Worm (Caenorhabditis elegans) whole organism, late embryonic: Measurements from ENCODE around the gene siah-1.

Experiments
- C08G9.2 ChIP-seq: sonication (generic microtip); optimal IDR thresholded peaks from 2 replicates; lab custom pipeline; 2016; ENCODE audit warnings: mild to moderate bottlenecking, missing genetic modification characterization, moderate library complexity, missing compliant biosample characterization
- F13H6.1 ChIP-seq: sonication (generic microtip); optimal IDR thresholded peaks from 2 replicates; lab custom pipeline; 2016; ENCODE audit warnings: missing genetic modification characterization, missing compliant biosample characterization
- K02D7.2 ChIP-seq: sonication (generic microtip); optimal IDR thresholded peaks from 2 replicates; lab custom pipeline; 2017; ENCODE audit warnings: mild to moderate bottlenecking, missing genetic modification characterization, missing compliant biosample characterization
- K09A11.1 ChIP-seq: sonication (generic microtip); optimal IDR thresholded peaks from 2 replicates; lab custom pipeline; 2017; ENCODE audit warnings: antibody characterized with exemption, mild to moderate bottlenecking, missing genetic modification characterization, missing compliant biosample characterization; ENCODE audit not compliant: insufficient read depth
- ahr-1 ChIP-seq: sonication (generic microtip); optimal IDR thresholded peaks from 2 replicates; lab custom pipeline; 2016; ENCODE audit warnings: missing genetic modification characterization, missing compliant biosample characterization
- ama-1 ChIP-seq: fragments of 150-350 bp; optimal IDR thresholded peaks from 2 replicates; lab custom pipeline; 2014
- ceh-18 ChIP-seq: sonication (generic microtip); optimal IDR thresholded peaks from 2 replicates; lab custom pipeline; 2016; ENCODE audit warnings: missing genetic modification characterization, missing compliant biosample characterization
- ceh-2 ChIP-seq: sonication (generic microtip); optimal IDR thresholded peaks from 2 replicates; lab custom pipeline; 2016; ENCODE audit warnings: missing genotype, missing genetic modification characterization, missing compliant biosample characterization
- ceh-31 ChIP-seq: sonication (generic microtip); optimal IDR thresholded peaks from 2 replicates; lab custom pipeline; 2016; ENCODE audit warnings: missing genetic modification characterization, missing compliant biosample characterization
- ceh-34 ChIP-seq: sonication (generic microtip); optimal IDR thresholded peaks from 2 replicates; lab custom pipeline; 2016; ENCODE audit warnings: mild to moderate bottlenecking, missing genetic modification characterization, missing compliant biosample characterization
- ceh-48 ChIP-seq: sonication (generic microtip); optimal IDR thresholded peaks from 2 replicates; lab custom pipeline; 2016; ENCODE audit warnings: missing genetic modification characterization, inconsistent platforms, missing compliant biosample characterization
- ceh-9 ChIP-seq: sonication (generic microtip); optimal IDR thresholded peaks from 2 replicates; lab custom pipeline; 2016; ENCODE audit warnings: mild to moderate bottlenecking, missing genetic modification characterization, inconsistent platforms, missing compliant biosample characterization
- che-1 ChIP-seq: sonication (generic microtip); optimal IDR thresholded peaks from 2 replicates; lab custom pipeline; 2016; ENCODE audit warnings: mild to moderate bottlenecking, missing genetic modification characterization, missing compliant biosample characterization
- dmd-4 ChIP-seq: sonication (generic microtip); optimal IDR thresholded peaks from 2 replicates; lab custom pipeline; 2016; ENCODE audit warnings: borderline replicate concordance, missing genetic modification characterization, missing compliant biosample characterization
- elt-2 ChIP-seq: sonication (generic microtip); optimal IDR thresholded peaks from 2 replicates; lab custom pipeline; 2016; ENCODE audit warnings: missing genetic modification reagents, missing genetic modification characterization, missing compliant biosample characterization
- ets-4 ChIP-seq: sonication (generic microtip); optimal IDR thresholded peaks from 2 replicates; lab custom pipeline; 2016; ENCODE audit warnings: missing genetic modification characterization, missing compliant biosample characterization
- eyg-1 ChIP-seq: sonication (generic microtip); optimal IDR thresholded peaks from 2 replicates; lab custom pipeline; 2016; ENCODE audit warnings: missing genotype, missing genetic modification characterization, missing compliant biosample characterization
- fax-1 ChIP-seq: sonication (generic microtip); optimal IDR thresholded peaks from 2 replicates; lab custom pipeline; 2016; ENCODE audit warnings: missing genotype, missing genetic modification characterization, missing compliant biosample characterization
- fkh-10 ChIP-seq: fragments of 150-350 bp; optimal IDR thresholded peaks from 2 replicates; lab custom pipeline; 2014; ENCODE audit warnings: missing biosample characterization, missing genetic modification reagents, missing genetic modification characterization
- fkh-6 ChIP-seq: sonication (generic microtip); optimal IDR thresholded peaks from 2 replicates; lab custom pipeline; 2016; ENCODE audit warnings: missing genetic modification characterization, missing compliant biosample characterization
- gmeb-2 ChIP-seq: sonication (generic microtip); optimal IDR thresholded peaks from 2 replicates; lab custom pipeline; 2016; ENCODE audit warnings: missing genetic modification characterization, inconsistent platforms, missing compliant biosample characterization
- hlh-13 ChIP-seq: fragments of 200-800 bp; sonication (Bioruptor generic); optimal IDR thresholded peaks from 2 replicates; lab custom pipeline; 2018; ENCODE audit warnings: mild to moderate bottlenecking, missing genetic modification characterization, missing compliant biosample characterization
- hlh-15 ChIP-seq: sonication (generic microtip); optimal IDR thresholded peaks from 2 replicates; lab custom pipeline; 2016; ENCODE audit warnings: missing genetic modification characterization, missing compliant biosample characterization
- hlh-30 ChIP-seq: sonication (generic microtip); optimal IDR thresholded peaks from 2 replicates; lab custom pipeline; 2017; ENCODE audit warnings: antibody characterized with exemption, missing genetic modification characterization, missing compliant biosample characterization; ENCODE audit not compliant: insufficient read depth
- lin-11 ChIP-seq: fragments of 200-800 bp; sonication (Bioruptor generic); optimal IDR thresholded peaks from 2 replicates; lab custom pipeline; 2018; ENCODE audit warnings: mild to moderate bottlenecking, missing genetic modification characterization, missing compliant biosample characterization
- mec-3 ChIP-seq: sonication (generic microtip); optimal IDR thresholded peaks from 2 replicates; lab custom pipeline; 2016; ENCODE audit warnings: borderline replicate concordance, missing genetic modification characterization, missing compliant biosample characterization
- nfya-1 ChIP-seq: sonication (generic microtip); optimal IDR thresholded peaks from 2 replicates; lab custom pipeline; 2017; ENCODE audit warnings: missing genetic modification characterization, mild to moderate bottlenecking, missing compliant biosample characterization, antibody characterized with exemption, moderate library complexity
- nhr-11 ChIP-seq: fragments of 150-350 bp; optimal IDR thresholded peaks from 2 replicates; lab custom pipeline; 2014; ENCODE audit warnings: missing biosample characterization, missing genetic modification characterization
- npax-4 ChIP-seq: sonication (generic microtip); optimal IDR thresholded peaks from 2 replicates; lab custom pipeline; 2016; ENCODE audit warnings: missing genetic modification characterization, missing compliant biosample characterization
- pag-3 ChIP-seq: sonication (generic microtip); optimal IDR thresholded peaks from 2 replicates; lab custom pipeline; 2016; ENCODE audit warnings: missing compliant biosample characterization, missing genetic modification characterization, borderline replicate concordance
- pat-9 ChIP-seq: fragments of 200-800 bp; sonication (Bioruptor generic); optimal IDR thresholded peaks from 2 replicates; lab custom pipeline; 2018; ENCODE audit warnings: mild to moderate bottlenecking, missing genetic modification characterization, moderate library complexity, missing compliant biosample characterization
- pha-2 ChIP-seq: sonication (generic microtip); optimal IDR thresholded peaks from 2 replicates; lab custom pipeline; 2017; ENCODE audit warnings: mild to moderate bottlenecking, missing genetic modification characterization, missing compliant biosample characterization
- ref-2 ChIP-seq: sonication (generic microtip); optimal IDR thresholded peaks from 2 replicates; lab custom pipeline; 2016; ENCODE audit warnings: missing genetic modification characterization, missing compliant biosample characterization
- sdc-2 ChIP-seq: sonication (generic microtip); optimal IDR thresholded peaks from 2 replicates; lab custom pipeline; 2016; ENCODE audit warnings: missing genotype, missing genetic modification characterization, missing compliant biosample characterization
- sox-2 ChIP-seq: fragments of 200-800 bp; sonication (Bioruptor generic); IDR thresholded peaks from 2 replicates; pipeline ENCODE4 v1.3.6; 2022; ENCODE audit warnings: missing genetic modification reagents, missing genetic modification characterization, missing compliant biosample characterization
- sox-4 ChIP-seq: sonication (generic microtip); optimal IDR thresholded peaks from 2 replicates; lab custom pipeline; 2017; ENCODE audit warnings: mild to moderate bottlenecking, missing genetic modification characterization, inconsistent platforms, missing compliant biosample characterization
- syd-9 ChIP-seq: sonication (generic microtip); optimal IDR thresholded peaks from 2 replicates; lab custom pipeline; 2016; ENCODE audit warnings: mild to moderate bottlenecking, missing genetic modification characterization, moderate library complexity, missing compliant biosample characterization
- tbx-2 ChIP-seq: sonication (generic microtip); optimal IDR thresholded peaks from 2 replicates; lab custom pipeline; 2016; ENCODE audit warnings: missing genetic modification characterization, missing compliant biosample characterization
- tbx-7 ChIP-seq: sonication (generic microtip); optimal IDR thresholded peaks from 2 replicates; lab custom pipeline; 2016; ENCODE audit warnings: missing genotype, missing genetic modification characterization, missing compliant biosample characterization
- ttx-3 ChIP-seq: sonication (generic microtip); optimal IDR thresholded peaks from 2 replicates; lab custom pipeline; 2016; ENCODE audit warnings: missing genetic modification reagents, missing genetic modification characterization, missing compliant biosample characterization
- unc-3 ChIP-seq, 2 experiments: fragments of 200-800 bp in 1 of 2; sonication (Bioruptor generic) in 1 of 2; sonication (generic microtip) in 1 of 2; conservative IDR thresholded peaks in 1 of 2; optimal IDR thresholded peaks in 1 of 2; 2 replicates each; pipeline versions ENCODE4 v1.3.6 to Lab custom; 2016 to 2022; ENCODE audit warnings: missing compliant biosample characterization in 2 of 2, missing genetic modification characterization in 2 of 2, missing genetic modification reagents in 1 of 2
- unc-55 ChIP-seq: sonication (generic microtip); optimal IDR thresholded peaks from 2 replicates; lab custom pipeline; 2017; ENCODE audit warnings: missing biosample characterization, missing genetic modification reagents, missing genetic modification characterization
- unc-86 ChIP-seq: sonication (generic microtip); optimal IDR thresholded peaks from 2 replicates; lab custom pipeline; 2016; ENCODE audit warnings: missing genetic modification characterization, missing compliant biosample characterization
- zip-5 ChIP-seq: sonication (generic microtip); optimal IDR thresholded peaks from 2 replicates; lab custom pipeline; 2016; ENCODE audit warnings: missing genetic modification characterization, missing compliant biosample characterization
- ztf-16 ChIP-seq: sonication (generic microtip); optimal IDR thresholded peaks from 2 replicates; lab custom pipeline; 2017; ENCODE audit warnings: missing genetic modification characterization, missing compliant biosample characterization

Gene siah-1

DNA sequence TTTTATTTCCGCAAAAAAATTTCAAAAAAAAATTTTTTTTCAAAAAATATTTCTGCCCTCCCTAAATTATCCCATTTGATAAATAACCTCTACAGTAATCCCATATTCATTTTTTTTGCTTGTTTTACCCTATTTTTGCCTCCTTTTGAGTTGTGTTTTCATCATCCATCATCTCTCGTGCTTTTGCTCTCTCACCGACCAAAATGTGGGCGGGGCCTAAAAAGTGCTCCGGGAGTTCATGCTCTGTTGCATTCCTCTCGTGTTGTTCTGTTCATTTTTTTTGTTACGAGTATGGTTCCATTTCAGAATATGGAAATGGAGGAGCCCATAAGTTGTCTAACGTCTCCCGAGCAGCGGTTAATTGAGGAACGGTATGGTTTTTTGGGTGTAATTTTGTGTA, 34.6 kb upstream of the siah-1 start, which contains the start of gene Y37E11AL.1:
TSS of gene Y37E11AL.1 (plus strand) at position 301 of the 400 bp plus-strand sequence.
- TF ChIP-seq eyg-1 (no peak), ceh-34 (no peak), unc-3 (GFP tag; conservative IDR thresholded peaks at IDR 0.05; lab: Robert Waterston, UW) (no peak), unc-3 (tag; optimal IDR thresholded peaks at IDR 0.05; lab: Kevin White, UChicago) (no peak), ets-4 (tag; lab: Kevin White, UChicago) (no peak), sox-2 (no peak), hlh-15 (tag; lab: Kevin White, UChicago) (no peak), gmeb-2 (tag; lab: Kevin White, UChicago) (no peak), nhr-11 (no peak), C08G9.2 (tag; lab: Kevin White, UChicago) (no peak), tbx-2 (tag; lab: Kevin White, UChicago) (no peak), K02D7.2 (tag; lab: Kevin White, UChicago) (no peak), tbx-7 (tag; lab: Kevin White, UChicago) (no peak), ttx-3 (no peak), hlh-30 (no peak), zip-5 (tag; lab: Kevin White, UChicago) (no peak), mec-3 (tag; lab: Kevin White, UChicago) (no peak), ref-2 (no peak)

DNA sequence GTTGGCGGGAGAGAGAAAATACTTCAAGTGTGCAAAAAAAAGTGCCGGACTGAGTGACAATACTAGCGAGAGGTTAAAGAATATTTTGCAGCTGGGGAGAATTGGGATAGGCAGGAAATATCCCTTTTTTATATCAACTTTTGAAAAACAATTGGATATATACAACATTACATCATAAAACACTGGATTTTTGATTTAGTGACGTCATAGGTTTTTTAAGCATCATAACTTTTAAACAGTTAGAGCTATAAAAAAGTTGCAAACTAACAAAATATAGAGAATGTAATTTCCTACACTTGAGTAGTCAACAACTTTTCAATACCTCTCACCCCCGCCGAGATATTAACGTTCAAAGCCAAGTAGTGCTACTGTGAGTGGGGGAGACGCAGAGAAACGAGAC, 33.1 kb upstream of the siah-1 start:
- TF ChIP-seq sox-4 (tag; lab: Kevin White, UChicago) (no peak), lin-11 (tag; lab: Kevin White, UChicago) (no peak), C08G9.2 (tag; lab: Kevin White, UChicago) (no peak), K09A11.1 (no peak), hlh-13 (GFP tag; lab: Kevin White, UChicago) (no peak), unc-86 (tag; lab: Kevin White, UChicago) (no peak), zip-5 (tag; lab: Kevin White, UChicago) (no peak), ceh-9 (no peak), fax-1 (tag; lab: Kevin White, UChicago) (no peak), ref-2 (no peak), ama-1 (lab: Kevin White, UChicago) (no peak), dmd-4 (tag; lab: Kevin White, UChicago) (no peak), ceh-2 (tag; lab: Kevin White, UChicago) (no peak), ceh-48 (tag; lab: Kevin White, UChicago) (no peak), ahr-1 (no peak), ceh-31 (no peak), pha-2 (no peak), che-1 (tag; lab: Kevin White, UChicago) (no peak), eyg-1 (no peak), elt-2 (tag; lab: Kevin White, UChicago) (no peak)

DNA sequence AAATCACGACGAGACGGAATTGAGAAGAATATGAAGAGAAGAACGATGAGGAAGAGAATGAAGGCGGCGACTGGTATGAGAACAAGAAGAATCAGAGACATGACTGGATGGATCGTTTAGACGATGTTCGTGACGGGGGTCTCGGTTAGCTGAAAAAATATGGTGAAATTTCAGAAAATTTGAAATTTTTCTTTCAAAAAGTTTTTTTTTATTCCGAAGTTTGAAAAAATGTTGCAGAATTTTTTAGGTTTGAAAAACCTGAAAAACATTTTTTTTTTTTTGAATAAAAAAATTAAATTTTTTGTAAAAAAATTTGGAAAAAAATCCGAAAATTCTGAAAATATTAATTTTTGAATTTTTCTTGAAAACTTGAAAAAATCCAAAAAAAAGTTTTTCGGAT, 24.8 kb upstream of the siah-1 start, which contains the start of gene Y37E11AM.3:
TSS of gene Y37E11AM.3 (minus strand) at position 101 of the 400 bp plus-strand sequence.
- TF ChIP-seq syd-9 (tag; lab: Kevin White, UChicago) = no peak

DNA sequence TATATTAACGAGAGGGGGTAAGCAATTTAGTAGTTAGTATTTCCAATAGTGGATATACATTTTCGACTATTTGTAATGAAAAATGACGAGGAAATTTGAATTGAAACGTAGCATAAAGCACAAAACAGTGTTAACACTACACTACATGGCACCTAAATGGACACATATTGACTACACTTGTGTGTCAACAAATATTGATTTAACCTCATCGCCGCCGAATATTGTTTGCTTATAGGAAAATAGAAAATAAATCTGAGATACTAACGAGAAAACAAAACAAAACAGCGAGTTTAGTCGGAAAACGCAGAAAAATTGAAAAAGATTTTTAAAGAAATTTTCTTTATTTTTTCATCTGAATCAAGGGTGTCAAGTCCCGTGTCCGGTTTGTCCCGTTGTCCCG, 23.2 kb upstream of the siah-1 start:
- no peak for TF ChIP-seq fkh-6 (tag; lab: Kevin White, UChicago)
- TF ChIP-seq nfya-1 (tag; lab: Kevin White, UChicago) = no peak
- TF ChIP-seq ama-1 (lab: Kevin White, UChicago) = no peak
- TF ChIP-seq sdc-2 (tag; lab: Kevin White, UChicago) = no peak
- TF ChIP-seq ttx-3 = no peak
- TF ChIP-seq tbx-2 (tag; lab: Kevin White, UChicago) = no peak
- no peak for TF ChIP-seq unc-86 (tag; lab: Kevin White, UChicago)
- no peak for TF ChIP-seq fkh-10
- no peak for TF ChIP-seq unc-55
- TF ChIP-seq ceh-18 (tag; lab: Kevin White, UChicago) = no peak
- TF ChIP-seq sox-4 (tag; lab: Kevin White, UChicago) = no peak
- no peak for TF ChIP-seq F13H6.1 (tag; lab: Kevin White, UChicago)
- no peak for TF ChIP-seq hlh-15 (tag; lab: Kevin White, UChicago)
- no peak for TF ChIP-seq ref-2
- TF ChIP-seq pag-3 (tag; lab: Kevin White, UChicago) = no peak
- no peak for TF ChIP-seq tbx-7 (tag; lab: Kevin White, UChicago)
- TF ChIP-seq pat-9 (tag; lab: Kevin White, UChicago) = no peak
- TF ChIP-seq ztf-16 (tag; lab: Kevin White, UChicago) = no peak
- no peak for TF ChIP-seq gmeb-2 (tag; lab: Kevin White, UChicago)
- TF ChIP-seq npax-4 (tag; lab: Kevin White, UChicago) = no peak
- TF ChIP-seq, all 69 proteins: peak for 0
